Worm (Caenorhabditis elegans) whole organism, young adult: Measurements from ENCODE around the gene clec-78.

Source experiments
- B0261.1 ChIP-seq: sonication (generic microtip); optimal IDR thresholded peaks from 2 replicates; lab custom pipeline; 2016; ENCODE audit warnings: mild to moderate bottlenecking, missing genetic modification characterization, moderate library complexity, missing compliant biosample characterization
- B0336.3 ChIP-seq: fragments of 200-800 bp; sonication (Bioruptor generic); IDR thresholded peaks from 2 replicates; pipeline ENCODE4 v1.3.6; 2022; ENCODE audit warnings: missing genetic modification characterization, missing compliant biosample characterization
- C06A6.2 ChIP-seq: fragments of 200-800 bp; sonication (Bioruptor generic); conservative IDR thresholded peaks from 2 replicates; pipeline ENCODE4 v1.3.6; 2022; ENCODE audit warnings: missing genetic modification characterization, missing compliant biosample characterization
- D2030.7 ChIP-seq: fragments of 200-800 bp; sonication (Bioruptor generic); IDR thresholded peaks from 2 replicates; pipeline ENCODE4 v1.3.6; 2022; ENCODE audit warnings: missing genetic modification reagents, missing genetic modification characterization, missing compliant biosample characterization
- F10E7.11 ChIP-seq: sonication (generic microtip); optimal IDR thresholded peaks from 2 replicates; lab custom pipeline; 2017; ENCODE audit warnings: mild to moderate bottlenecking, missing genetic modification characterization, moderate library complexity, missing compliant biosample characterization
- F37B4.10 ChIP-seq: fragments of 200-800 bp; sonication (Bioruptor generic); IDR thresholded peaks from 2 replicates; pipeline ENCODE4 v1.3.6; 2022; ENCODE audit warnings: missing genetic modification characterization, missing compliant biosample characterization
- F39B2.1 ChIP-seq: fragments of 200-800 bp; sonication (Bioruptor generic); IDR thresholded peaks from 2 replicates; pipeline ENCODE4 v1.3.6; 2022; ENCODE audit warnings: missing genetic modification reagents, missing genetic modification characterization, missing compliant biosample characterization
- F55B11.4 ChIP-seq: sonication (generic microtip); optimal IDR thresholded peaks from 2 replicates; lab custom pipeline; 2016; ENCODE audit warnings: missing compliant biosample characterization, missing genetic modification characterization, borderline replicate concordance; ENCODE audit not compliant: insufficient read depth
- F57A8.1 ChIP-seq: fragments of 200-800 bp; sonication (Bioruptor generic); optimal IDR thresholded peaks from 2 replicates; lab custom pipeline; 2018; ENCODE audit warnings: mild to moderate bottlenecking, missing genetic modification characterization, moderate library complexity, missing compliant biosample characterization
- F57C9.4 ChIP-seq: sonication (generic microtip); optimal IDR thresholded peaks from 2 replicates; lab custom pipeline; 2017; ENCODE audit warnings: mild to moderate bottlenecking, missing genetic modification characterization, missing compliant biosample characterization
- K12H6.12 ChIP-seq: fragments of 200-800 bp; sonication (Bioruptor generic); optimal IDR thresholded peaks from 2 replicates; lab custom pipeline; 2018; ENCODE audit warnings: mild to moderate bottlenecking, missing genetic modification characterization, missing compliant biosample characterization
- Y53G8AR.9 ChIP-seq: fragments of 200-800 bp; sonication (Bioruptor generic); conservative IDR thresholded peaks from 2 replicates; pipeline ENCODE4 v1.3.6; 2022; ENCODE audit warnings: missing genetic modification reagents, missing genetic modification characterization, missing compliant biosample characterization
- Y56A3A.18 ChIP-seq: fragments of 200-800 bp; sonication (Bioruptor generic); IDR thresholded peaks from 2 replicates; pipeline ENCODE4 v1.3.6; 2022; ENCODE audit warnings: missing genetic modification reagents, missing genetic modification characterization, missing compliant biosample characterization
- Y67H2A.10 ChIP-seq: fragments of 200-800 bp; sonication (Bioruptor generic); conservative IDR thresholded peaks from 2 replicates; pipeline ENCODE4 v1.3.6; 2022; ENCODE audit warnings: missing genetic modification reagents, missing genetic modification characterization, missing compliant biosample characterization
- Y79H2A.3 ChIP-seq: fragments of 200-800 bp; sonication (Bioruptor generic); conservative IDR thresholded peaks from 2 replicates; pipeline ENCODE4 v1.3.6; 2022; ENCODE audit warnings: missing genetic modification reagents, missing genetic modification characterization, missing compliant biosample characterization
- Y95B8A.8 ChIP-seq: fragments of 200-800 bp; sonication (Bioruptor generic); IDR thresholded peaks from 2 replicates; pipeline ENCODE4 v1.3.6; 2022; ENCODE audit warnings: missing genetic modification reagents, missing genetic modification characterization, missing compliant biosample characterization
- ama-1 ChIP-seq, 3 experiments: fragments of 150-350 bp in 1 of 3; sonication (generic microtip) in 2 of 3; optimal IDR thresholded peaks; 2 replicates each; lab custom pipeline; 2014 to 2018; ENCODE audit warnings: missing biosample characterization in 2 of 3, missing genetic modification characterization in 2 of 3, missing genetic modification reagents in 2 of 3
- attf-3 ChIP-seq: fragments of 200-800 bp; sonication (Bioruptor generic); conservative IDR thresholded peaks from 2 replicates; pipeline ENCODE4 v1.3.6; 2022; ENCODE audit warnings: missing genetic modification reagents, missing genetic modification characterization, missing compliant biosample characterization
- attf-5 ChIP-seq: fragments of 200-800 bp; sonication (Bioruptor generic); optimal IDR thresholded peaks from 2 replicates; lab custom pipeline; 2018; ENCODE audit warnings: mild to moderate bottlenecking, missing genetic modification characterization, missing compliant biosample characterization
- attf-6 ChIP-seq: fragments of 200-800 bp; sonication (Bioruptor generic); IDR thresholded peaks from 2 replicates; pipeline ENCODE4 v1.3.6; 2022; ENCODE audit warnings: missing genetic modification reagents, missing genetic modification characterization, missing compliant biosample characterization
- bed-1 ChIP-seq: fragments of 200-800 bp; sonication (Bioruptor generic); IDR thresholded peaks from 2 replicates; pipeline ENCODE4 v1.3.6; 2022; ENCODE audit warnings: missing genetic modification reagents, missing genetic modification characterization, missing compliant biosample characterization
- ccch-3 ChIP-seq: fragments of 200-800 bp; sonication (Bioruptor generic); optimal IDR thresholded peaks from 2 replicates; lab custom pipeline; 2018; ENCODE audit warnings: mild to moderate bottlenecking, missing genetic modification characterization, missing compliant biosample characterization
- cebp-1 ChIP-seq, 2 experiments: fragments of 200-800 bp in 1 of 2; sonication (Bioruptor generic) in 1 of 2; sonication (generic microtip) in 1 of 2; IDR thresholded peaks in 1 of 2; optimal IDR thresholded peaks in 1 of 2; 2 replicates each; pipeline versions ENCODE4 v1.3.6 to Lab custom; 2017 to 2022; ENCODE audit warnings: missing compliant biosample characterization in 2 of 2, missing genetic modification characterization in 2 of 2, mild to moderate bottlenecking in 1 of 2, missing genetic modification reagents in 1 of 2, moderate library complexity in 1 of 2
- ceh-100 ChIP-seq: fragments of 200-800 bp; sonication (Bioruptor generic); IDR thresholded peaks from 2 replicates; pipeline ENCODE4 v1.3.6; 2022; ENCODE audit warnings: missing genetic modification reagents, missing genetic modification characterization, missing compliant biosample characterization
- ceh-27 ChIP-seq: fragments of 200-800 bp; sonication (Bioruptor generic); optimal IDR thresholded peaks from 2 replicates; lab custom pipeline; 2018; ENCODE audit warnings: mild to moderate bottlenecking, missing genetic modification characterization, moderate library complexity, missing compliant biosample characterization
- ceh-40 ChIP-seq: fragments of 200-800 bp; sonication (Bioruptor generic); IDR thresholded peaks from 2 replicates; pipeline ENCODE4 v1.3.6; 2022; ENCODE audit warnings: missing genetic modification characterization, missing compliant biosample characterization
- ceh-58 ChIP-seq: fragments of 200-800 bp; sonication (Bioruptor generic); IDR thresholded peaks from 2 replicates; pipeline ENCODE4 v1.3.6; 2022; ENCODE audit warnings: missing genetic modification characterization, missing compliant biosample characterization
- dox-1 ChIP-seq: fragments of 200-800 bp; sonication (Bioruptor generic); IDR thresholded peaks from 2 replicates; pipeline ENCODE4 v1.3.6; 2022; ENCODE audit warnings: missing genetic modification reagents, missing genetic modification characterization, missing compliant biosample characterization
- dpff-1 ChIP-seq: sonication (generic microtip); optimal IDR thresholded peaks from 2 replicates; lab custom pipeline; 2017; ENCODE audit warnings: mild to moderate bottlenecking, missing genetic modification characterization, missing compliant biosample characterization
- ekl-4 ChIP-seq: fragments of 200-800 bp; sonication (Bioruptor generic); IDR thresholded peaks from 2 replicates; pipeline ENCODE4 v1.3.6; 2022; ENCODE audit warnings: missing genetic modification reagents, missing genetic modification characterization, missing compliant biosample characterization
- fkh-3 ChIP-seq: sonication (generic microtip); optimal IDR thresholded peaks from 2 replicates; lab custom pipeline; 2016; ENCODE audit warnings: mild to moderate bottlenecking, missing genetic modification characterization, missing compliant biosample characterization
- him-1 ChIP-seq: sonication (generic microtip); optimal IDR thresholded peaks from 2 replicates; lab custom pipeline; 2016; ENCODE audit warnings: missing genotype, missing genetic modification reagents, missing genetic modification characterization, missing compliant biosample characterization
- hmg-1.2 ChIP-seq: fragments of 200-800 bp; sonication (Bioruptor generic); IDR thresholded peaks from 2 replicates; pipeline ENCODE4 v1.3.6; 2022; ENCODE audit warnings: missing genetic modification reagents, missing genetic modification characterization, missing compliant biosample characterization
- let-607 ChIP-seq, 2 experiments: fragments of 200-800 bp in 1 of 2; sonication (Bioruptor generic) in 1 of 2; sonication (generic microtip) in 1 of 2; optimal IDR thresholded peaks; 2 replicates each; lab custom pipeline; 2016 to 2018; ENCODE audit warnings: mild to moderate bottlenecking in 2 of 2, missing compliant biosample characterization in 2 of 2, missing genetic modification characterization in 2 of 2, moderate library complexity in 2 of 2, missing genotype in 1 of 2
- lin-26 ChIP-seq: fragments of 200-800 bp; sonication (Bioruptor generic); IDR thresholded peaks from 2 replicates; pipeline ENCODE4 v1.3.6; 2022; ENCODE audit warnings: missing genetic modification reagents, missing genetic modification characterization, missing compliant biosample characterization
- lin-35 ChIP-seq, 3 experiments: fragments of 150-350 bp in 2 of 3; sonication (generic microtip) in 1 of 3; optimal IDR thresholded peaks; 2 replicates each; lab custom pipeline; 2014 to 2018; ENCODE audit warnings: missing biosample characterization in 3 of 3, missing genetic modification characterization in 3 of 3, missing genetic modification reagents in 3 of 3
- lsy-27 ChIP-seq: sonication (generic microtip); optimal IDR thresholded peaks from 2 replicates; lab custom pipeline; 2017; ENCODE audit warnings: missing genetic modification characterization, mild to moderate bottlenecking, missing compliant biosample characterization, antibody characterized with exemption, missing genotype, borderline replicate concordance; ENCODE audit not compliant: insufficient read depth
- madf-6 ChIP-seq: fragments of 200-800 bp; sonication (Bioruptor generic); IDR thresholded peaks from 2 replicates; pipeline ENCODE4 v1.3.6; 2022; ENCODE audit warnings: missing genetic modification reagents, missing genetic modification characterization, missing compliant biosample characterization
- nfya-2 ChIP-seq: fragments of 200-800 bp; sonication (Bioruptor generic); IDR thresholded peaks from 2 replicates; pipeline ENCODE4 v1.3.6; 2022; ENCODE audit warnings: missing genetic modification reagents, missing genetic modification characterization, missing compliant biosample characterization
- pbrm-1 ChIP-seq: fragments of 200-800 bp; sonication (Bioruptor generic); IDR thresholded peaks from 2 replicates; pipeline ENCODE4 v1.3.6; 2022; ENCODE audit warnings: missing genetic modification reagents, missing genetic modification characterization, missing compliant biosample characterization
- rcor-1 ChIP-seq: fragments of 200-800 bp; sonication (Bioruptor generic); IDR thresholded peaks from 2 replicates; pipeline ENCODE4 v1.3.6; 2022; ENCODE audit warnings: missing genetic modification reagents, missing genetic modification characterization, missing compliant biosample characterization
- tlf-1 ChIP-seq: fragments of 200-800 bp; sonication (Bioruptor generic); optimal IDR thresholded peaks from 2 replicates; lab custom pipeline; 2018; ENCODE audit warnings: mild to moderate bottlenecking, missing genetic modification characterization, missing compliant biosample characterization
- xnd-1 ChIP-seq: sonication (generic microtip); optimal IDR thresholded peaks from 2 replicates; lab custom pipeline; 2016; ENCODE audit warnings: missing genotype, missing genetic modification reagents, missing genetic modification characterization, missing compliant biosample characterization
- ztf-18 ChIP-seq: sonication (generic microtip); optimal IDR thresholded peaks from 2 replicates; lab custom pipeline; 2016; ENCODE audit warnings: missing genotype, mild to moderate bottlenecking, missing genetic modification characterization, missing compliant biosample characterization
- ztf-22 ChIP-seq: fragments of 200-800 bp; sonication (Bioruptor generic); optimal IDR thresholded peaks from 2 replicates; lab custom pipeline; 2018; ENCODE audit warnings: mild to moderate bottlenecking, missing genetic modification characterization, moderate library complexity, missing compliant biosample characterization
- ztf-6 ChIP-seq: fragments of 200-800 bp; sonication (Bioruptor generic); IDR thresholded peaks from 2 replicates; pipeline ENCODE4 v1.3.6; 2022; ENCODE audit warnings: missing genetic modification reagents, missing genetic modification characterization, missing compliant biosample characterization

clec-78 gene

ce11 chrIV:4049398-4049998, 60.6 kb downstream of the clec-78 start, which contains the start of gene pcn-1 (continued):
- no peak for TF ChIP-seq bed-1 (GFP tag; lab: Robert Waterston, UW)
- peak; percentile 86 for TF ChIP-seq him-1 (tag; lab: Kevin White, UChicago)
- peak; percentile 85 for TF ChIP-seq hmg-1.2 (GFP tag; lab: Robert Waterston, UW)
- TF ChIP-seq K12H6.12 (tag; lab: Kevin White, UChicago), result peak; percentile 83
- peak; percentile 62 for TF ChIP-seq F10E7.11 (tag; lab: Kevin White, UChicago)
- no peak for TF ChIP-seq lin-26 (GFP tag; lab: Robert Waterston, UW)
- TF ChIP-seq rcor-1 (GFP tag; lab: Robert Waterston, UW), result peak; percentile 95
- peak; percentile 97 for TF ChIP-seq D2030.7 (GFP tag; lab: Robert Waterston, UW)
- no peak for TF ChIP-seq ceh-58
- peak; percentile 37 for TF ChIP-seq B0261.1 (tag; lab: Kevin White, UChicago)
- TF ChIP-seq attf-3 (GFP tag; lab: Robert Waterston, UW), result peak; percentile 78
- peak; percentile 82 for TF ChIP-seq ceh-100 (GFP tag; lab: Robert Waterston, UW)
- TF ChIP-seq F39B2.1 (GFP tag; lab: Robert Waterston, UW), result peak; percentile 65; the same call in 1 of the 2 replicates
- peak; percentile 97 for TF ChIP-seq pbrm-1 (GFP tag; lab: Robert Waterston, UW)
- TF ChIP-seq ama-1 (optimal IDR thresholded peaks at IDR 0.05; lab: Kevin White, UChicago), result no peak
- peak in 1 of 2 experiments; percentile 23 for TF ChIP-seq ama-1 (GFP tag; optimal IDR thresholded peaks at IDR 0.05; lab: Kevin White, UChicago)
- TF ChIP-seq xnd-1 (tag; lab: Kevin White, UChicago), result peak; percentile 98
- TF ChIP-seq attf-6 (GFP tag; lab: Robert Waterston, UW), result peak; percentile 84
- TF ChIP-seq F37B4.10, result peak; percentile 93
- TF ChIP-seq dox-1 (GFP tag; lab: Robert Waterston, UW), result peak; percentile 98
- TF ChIP-seq Y53G8AR.9 (GFP tag; lab: Robert Waterston, UW), result peak; percentile 98
- peak; percentile 29 for TF ChIP-seq ztf-22 (GFP tag; lab: Kevin White, UChicago)
- TF ChIP-seq fkh-3 (tag; lab: Kevin White, UChicago), result no peak
- peak; percentile 98 for TF ChIP-seq tlf-1 (GFP tag; lab: Kevin White, UChicago)
- no peak for TF ChIP-seq F55B11.4
- no peak for TF ChIP-seq nfya-2 (GFP tag; lab: Robert Waterston, UW)
- TF ChIP-seq F57A8.1 (GFP tag; lab: Kevin White, UChicago), result no peak
- peak; percentile 84 for TF ChIP-seq C06A6.2 (GFP tag; lab: Robert Waterston, UW)
- TF ChIP-seq cebp-1 (GFP tag; IDR thresholded peaks at IDR 0.05; lab: Robert Waterston, UW), result peak; percentile 79
- TF ChIP-seq cebp-1 (tag; optimal IDR thresholded peaks at IDR 0.05; lab: Kevin White, UChicago), result peak; percentile 93
- TF ChIP-seq Y95B8A.8 (GFP tag; lab: Robert Waterston, UW), result peak; percentile 92
- TF ChIP-seq Y56A3A.18 (GFP tag; lab: Robert Waterston, UW), result peak; percentile 86
- peak; percentile 24 for TF ChIP-seq dpff-1
- TF ChIP-seq ekl-4 (GFP tag; lab: Robert Waterston, UW), result peak; percentile 98
- peak; percentile 99 for TF ChIP-seq madf-6 (GFP tag; lab: Robert Waterston, UW)
- TF ChIP-seq let-607 (tag; optimal IDR thresholded peaks at IDR 0.05; lab: Kevin White, UChicago), result peak; percentile 76 to 86
- no peak for TF ChIP-seq ceh-40
- peak; percentile 26 for TF ChIP-seq ccch-3 (GFP tag; lab: Kevin White, UChicago)
- TF ChIP-seq ztf-18 (tag; lab: Kevin White, UChicago), result peak; percentile 100
- peak; percentile 99 for TF ChIP-seq B0336.3 (GFP tag; lab: Robert Waterston, UW)
- TF ChIP-seq ztf-6, result peak; percentile 81; the same call in 1 of the 2 replicates
- TF ChIP-seq lsy-27 (tag; lab: Kevin White, UChicago), result peak; percentile 12
- peak; percentile 64; the same call in 1 of the 2 replicates for TF ChIP-seq Y67H2A.10 (GFP tag; lab: Robert Waterston, UW)
- TF ChIP-seq lin-35 (GFP tag; optimal IDR thresholded peaks at IDR 0.05; lab: Kevin White, UChicago), result peak; percentile 84 to 97 (median 87)
- TF ChIP-seq attf-5, result peak; percentile 97
- peak; percentile 86 for TF ChIP-seq Y79H2A.3 (GFP tag; lab: Robert Waterston, UW)
- TF ChIP-seq F57C9.4 (tag; lab: Kevin White, UChicago), result peak; percentile 89
- TF ChIP-seq ceh-27, result peak; percentile 80
